Fruit fly (Drosophila melanogaster) whole organism, prepupa: Measurements from ENCODE around the gene CG10514.

Experiments
- CG1621 ChIP-seq: fragments of 200-800 bp; sonication (Bioruptor generic); optimal IDR thresholded peaks from 3 replicates; lab custom pipeline; 2018; ENCODE audit warnings: missing biosample characterization, mild to moderate bottlenecking, missing genetic modification characterization
- CG16779 ChIP-seq: fragments of 200-800 bp; sonication (Bioruptor generic); optimal IDR thresholded peaks from 3 replicates; lab custom pipeline; 2017; ENCODE audit warnings: missing biosample characterization, mild to moderate bottlenecking, missing genetic modification characterization
- CG6276 ChIP-seq: fragments of 200-800 bp; sonication (Bioruptor generic); optimal IDR thresholded peaks from 2 replicates; lab custom pipeline; 2017; ENCODE audit warnings: missing biosample characterization, mild to moderate bottlenecking, missing genetic modification characterization
- Ets21C ChIP-seq: fragments of 200-800 bp; sonication (Bioruptor generic); optimal IDR thresholded peaks from 3 replicates; lab custom pipeline; 2016; ENCODE audit warnings: missing biosample characterization, missing genetic modification characterization
- Hr39 ChIP-seq: fragments of 200-800 bp; sonication (Bioruptor generic); optimal IDR thresholded peaks from 2 replicates; lab custom pipeline; 2016; ENCODE audit warnings: missing biosample characterization, missing genetic modification characterization
- Met ChIP-seq: fragments of 200-800 bp; sonication (Bioruptor generic); optimal IDR thresholded peaks from 3 replicates; lab custom pipeline; 2016; ENCODE audit warnings: missing biosample characterization, missing genetic modification characterization
- fkh ChIP-seq: fragments of 200-800 bp; sonication (Bioruptor generic); optimal IDR thresholded peaks from 3 replicates; lab custom pipeline; 2017; ENCODE audit warnings: missing biosample characterization, mild to moderate bottlenecking, missing genetic modification characterization, moderate library complexity
- pdm3 ChIP-seq: fragments of 200-800 bp; sonication (Bioruptor generic); optimal IDR thresholded peaks from 3 replicates; lab custom pipeline; 2016; ENCODE audit warnings: missing biosample characterization, missing genetic modification characterization

DNA sequence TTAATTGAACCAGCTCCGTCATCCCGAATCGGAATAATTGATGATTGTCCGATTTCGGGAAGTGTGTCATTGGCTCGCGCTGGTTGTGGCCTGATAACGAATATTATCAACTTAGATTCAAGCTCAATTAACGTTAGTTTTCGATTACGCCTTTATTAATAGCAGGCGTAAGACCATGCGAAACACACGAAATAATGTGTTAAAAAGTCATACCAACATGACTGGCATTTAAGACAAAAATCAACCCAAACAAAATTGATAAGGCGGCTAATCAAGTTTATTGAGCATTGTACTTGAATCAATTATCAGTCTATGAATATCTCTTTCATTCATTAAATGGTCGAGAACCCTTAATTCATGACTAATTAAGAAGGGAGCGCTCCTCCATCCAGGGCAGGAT lies 29.5 kb upstream of the CG10514 start:
- TF ChIP-seq CG16779 (no peak), CG1621 (tag; lab: Kevin White, UChicago) (no peak), pdm3 (GFP tag; lab: Kevin White, UChicago) (no peak), Hr39 (GFP tag; lab: Kevin White, UChicago) (no peak), Ets21C (no peak), fkh (GFP tag; lab: Kevin White, UChicago) (no peak), Met (GFP tag; lab: Kevin White, UChicago) (no peak), CG6276 (no peak)
